Fruit fly (Drosophila melanogaster) whole organism, prepupa: ENCODE results near the gene dlp.

Source experiments
- Blimp-1 ChIP-seq: fragments of 200-800 bp; sonication (Bioruptor generic); optimal IDR thresholded peaks from 3 replicates; lab custom pipeline; 2017; ENCODE audit warnings: missing biosample characterization, missing genetic modification characterization, mild to moderate bottlenecking, moderate library complexity, missing genetic modification reagents
- CG10669 ChIP-seq: fragments of 200-800 bp; sonication (Bioruptor generic); optimal IDR thresholded peaks from 3 replicates; lab custom pipeline; 2018; ENCODE audit warnings: missing biosample characterization, mild to moderate bottlenecking, missing genetic modification characterization, moderate library complexity
- CG11762 ChIP-seq: fragments of 200-800 bp; sonication (Bioruptor generic); optimal IDR thresholded peaks from 3 replicates; lab custom pipeline; 2016; ENCODE audit warnings: missing biosample characterization, missing genetic modification characterization; ENCODE audit not compliant: insufficient read depth
- CG15336 ChIP-seq: fragments of 200-800 bp; sonication (Bioruptor generic); IDR thresholded peaks from 2 replicates; pipeline ENCODE4 v1.3.6; 2022; ENCODE audit warnings: missing biosample characterization, missing genetic modification characterization
- CG1621 ChIP-seq: fragments of 200-800 bp; sonication (Bioruptor generic); optimal IDR thresholded peaks from 3 replicates; lab custom pipeline; 2018; ENCODE audit warnings: missing biosample characterization, mild to moderate bottlenecking, missing genetic modification characterization
- CG31627 ChIP-seq: fragments of 200-800 bp; sonication (Bioruptor generic); optimal IDR thresholded peaks from 3 replicates; lab custom pipeline; 2016; ENCODE audit warnings: missing biosample characterization, missing genetic modification characterization
- CG32006 ChIP-seq: fragments of 200-800 bp; sonication (Bioruptor generic); optimal IDR thresholded peaks from 3 replicates; lab custom pipeline; 2017; ENCODE audit warnings: missing biosample characterization, mild to moderate bottlenecking, missing genetic modification characterization
- CG34406 ChIP-seq: fragments of 200-800 bp; sonication (Bioruptor generic); optimal IDR thresholded peaks from 3 replicates; lab custom pipeline; 2016; ENCODE audit warnings: missing biosample characterization, missing genetic modification characterization
- CG4318 ChIP-seq: fragments of 200-800 bp; sonication (Bioruptor generic); optimal IDR thresholded peaks from 3 replicates; lab custom pipeline; 2017; ENCODE audit warnings: missing biosample characterization, mild to moderate bottlenecking, missing genetic modification characterization
- CG6163 ChIP-seq: fragments of 200-800 bp; sonication (Bioruptor generic); IDR thresholded peaks from 3 replicates; pipeline ENCODE4 v1.3.6; 2022; ENCODE audit warnings: missing biosample characterization, missing genetic modification characterization
- CG6276 ChIP-seq: fragments of 200-800 bp; sonication (Bioruptor generic); optimal IDR thresholded peaks from 2 replicates; lab custom pipeline; 2017; ENCODE audit warnings: missing biosample characterization, mild to moderate bottlenecking, missing genetic modification characterization
- CG6792 ChIP-seq: fragments of 200-800 bp; sonication (Bioruptor generic); optimal IDR thresholded peaks from 3 replicates; lab custom pipeline; 2016; ENCODE audit warnings: missing biosample characterization, missing genetic modification characterization
- CG7368 ChIP-seq: fragments of 200-800 bp; sonication (Bioruptor generic); optimal IDR thresholded peaks from 3 replicates; lab custom pipeline; 2016; ENCODE audit warnings: missing biosample characterization, missing genetic modification characterization
- CG8119 ChIP-seq: fragments of 200-800 bp; sonication (Bioruptor generic); IDR thresholded peaks from 3 replicates; pipeline ENCODE4 v1.3.6; 2022; ENCODE audit warnings: missing biosample characterization, missing genetic modification characterization
- CG8319 ChIP-seq: fragments of 200-800 bp; sonication (Bioruptor generic); optimal IDR thresholded peaks from 3 replicates; lab custom pipeline; 2016; ENCODE audit warnings: missing biosample characterization, missing genetic modification characterization
- Eip78C ChIP-seq: fragments of 200-800 bp; sonication (Bioruptor generic); peaks from one replicate; lab custom pipeline; 2016; ENCODE audit warnings: missing biosample characterization, missing genetic modification characterization
- Ets21C ChIP-seq: fragments of 200-800 bp; sonication (Bioruptor generic); optimal IDR thresholded peaks from 3 replicates; lab custom pipeline; 2016; ENCODE audit warnings: missing biosample characterization, missing genetic modification characterization
- Hr38 ChIP-seq: sonication (Bioruptor generic); optimal IDR thresholded peaks from 2 replicates; lab custom pipeline; 2016; ENCODE audit warnings: missing biosample characterization, missing genetic modification characterization
- Hr39 ChIP-seq: fragments of 200-800 bp; sonication (Bioruptor generic); optimal IDR thresholded peaks from 2 replicates; lab custom pipeline; 2016; ENCODE audit warnings: missing biosample characterization, missing genetic modification characterization
- Hr4 ChIP-seq: fragments of 200-800 bp; sonication (Bioruptor generic); optimal IDR thresholded peaks from 3 replicates; lab custom pipeline; 2016; ENCODE audit warnings: missing biosample characterization, missing genetic modification characterization
- Lpt ChIP-seq: fragments of 200-800 bp; sonication (Bioruptor generic); optimal IDR thresholded peaks from 3 replicates; lab custom pipeline; 2016; ENCODE audit warnings: missing biosample characterization, missing genetic modification characterization
- Met ChIP-seq: fragments of 200-800 bp; sonication (Bioruptor generic); optimal IDR thresholded peaks from 3 replicates; lab custom pipeline; 2016; ENCODE audit warnings: missing biosample characterization, missing genetic modification characterization
- OdsH ChIP-seq: fragments of 200-800 bp; sonication (Bioruptor generic); optimal IDR thresholded peaks from 3 replicates; lab custom pipeline; 2016; ENCODE audit warnings: missing biosample characterization, missing genetic modification characterization
- Smox ChIP-seq: fragments of 200-800 bp; sonication (Bioruptor generic); optimal IDR thresholded peaks from 3 replicates; lab custom pipeline; 2016; ENCODE audit warnings: missing biosample characterization, missing genetic modification characterization
- Sox102F ChIP-seq: fragments of 200-800 bp; sonication (Bioruptor generic); optimal IDR thresholded peaks from 2 replicates; lab custom pipeline; 2016; ENCODE audit warnings: missing biosample characterization, mild to moderate bottlenecking, missing genetic modification characterization
- achi ChIP-seq: fragments of 200-800 bp; sonication (Bioruptor generic); optimal IDR thresholded peaks from 3 replicates; lab custom pipeline; 2016; ENCODE audit warnings: missing biosample characterization, missing genetic modification characterization
- acj6 ChIP-seq: fragments of 200-800 bp; sonication (Bioruptor generic); optimal IDR thresholded peaks from 3 replicates; lab custom pipeline; 2016; ENCODE audit warnings: missing biosample characterization, missing genetic modification characterization
- cyc ChIP-seq: fragments of 200-800 bp; sonication (Bioruptor generic); optimal IDR thresholded peaks from 3 replicates; lab custom pipeline; 2016; ENCODE audit warnings: missing biosample characterization, missing genetic modification characterization
- dac ChIP-seq: fragments of 200-800 bp; sonication (Bioruptor generic); optimal IDR thresholded peaks from 2 replicates; lab custom pipeline; 2017; ENCODE audit warnings: missing biosample characterization, mild to moderate bottlenecking, missing genetic modification characterization
- esn ChIP-seq: fragments of 200-800 bp; sonication (Bioruptor generic); optimal IDR thresholded peaks from 2 replicates; lab custom pipeline; 2016; ENCODE audit warnings: missing biosample characterization, mild to moderate bottlenecking, missing genetic modification characterization, moderate library complexity
- fd85E ChIP-seq: fragments of 200-800 bp; sonication (Bioruptor generic); optimal IDR thresholded peaks from 3 replicates; lab custom pipeline; 2016; ENCODE audit warnings: missing biosample characterization, missing genetic modification characterization
- lz ChIP-seq: fragments of 200-800 bp; sonication (Bioruptor generic); optimal IDR thresholded peaks from 3 replicates; lab custom pipeline; 2016; ENCODE audit warnings: missing biosample characterization, missing genetic modification characterization
- pdm3 ChIP-seq: fragments of 200-800 bp; sonication (Bioruptor generic); optimal IDR thresholded peaks from 3 replicates; lab custom pipeline; 2016; ENCODE audit warnings: missing biosample characterization, missing genetic modification characterization
- salr ChIP-seq, 2 experiments: fragments of 200-800 bp; sonication (Bioruptor generic); optimal IDR thresholded peaks; 3 replicates each; lab custom pipeline; 2016 to 2018; ENCODE audit warnings: missing biosample characterization in 2 of 2, missing genetic modification characterization in 2 of 2, mild to moderate bottlenecking in 1 of 2
- spab ChIP-seq: fragments of 200-800 bp; sonication (Bioruptor generic); optimal IDR thresholded peaks from 2 replicates; lab custom pipeline; 2017; ENCODE audit warnings: missing biosample characterization, mild to moderate bottlenecking, missing genetic modification characterization, missing genetic modification reagents
- svp ChIP-seq: fragments of 200-800 bp; sonication (Bioruptor generic); peaks from one replicate; lab custom pipeline; 2016; ENCODE audit warnings: missing biosample characterization, missing genetic modification characterization
- topi ChIP-seq: fragments of 200-800 bp; sonication (Bioruptor generic); optimal IDR thresholded peaks from 3 replicates; lab custom pipeline; 2016; ENCODE audit warnings: missing biosample characterization, missing genetic modification characterization

dlp gene

DNA sequence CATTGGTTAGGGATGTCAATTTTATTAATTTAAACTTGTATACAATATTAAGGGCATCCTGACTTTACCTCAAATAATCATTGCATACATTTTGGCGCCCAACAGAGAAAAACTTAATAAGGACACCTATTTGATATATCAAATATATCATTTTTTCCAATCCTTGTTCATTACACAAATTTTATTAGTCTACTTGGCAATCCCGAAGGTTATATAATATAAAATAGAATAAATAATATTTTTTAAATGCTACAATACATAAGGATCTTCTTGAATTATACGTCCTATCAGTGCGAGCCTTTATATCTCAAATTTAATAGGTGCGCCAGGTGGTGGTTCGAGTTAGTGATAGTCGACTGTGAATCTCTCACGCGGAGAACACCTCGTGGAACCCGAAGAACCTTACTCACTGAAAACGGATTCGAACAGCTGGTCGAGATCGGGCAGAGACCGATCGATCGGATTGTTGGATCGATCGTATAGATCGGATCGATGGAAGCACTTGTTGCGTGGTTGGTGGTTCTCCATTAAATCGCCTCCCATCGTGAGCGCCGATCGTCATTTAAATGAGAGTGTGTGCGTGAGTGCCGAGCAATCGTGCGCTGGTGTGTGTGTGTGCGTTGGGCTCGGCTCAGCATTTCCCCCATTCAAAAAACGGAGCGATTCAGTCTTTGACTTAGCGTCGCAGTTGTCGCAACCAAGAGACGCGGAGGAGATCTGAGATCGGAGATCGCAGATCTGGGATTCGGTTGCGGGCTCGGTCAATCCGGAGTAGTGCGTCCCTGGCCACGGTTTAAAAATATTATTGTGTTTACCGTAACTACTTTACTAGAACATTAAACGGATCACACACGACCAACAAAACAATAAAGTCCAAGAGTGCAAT is 18.4 kb upstream of the dlp start, which contains the start of gene shd (continued):
- peak; percentile 40; the same call in 1 of the 3 replicates for TF ChIP-seq CG6163 (GFP tag; lab: Robert Waterston, UW)
- TF ChIP-seq CG6276 (GFP tag; lab: Kevin White, UChicago) = peak; percentile 19
- peak; percentile 43 for TF ChIP-seq CG34406 (GFP tag; lab: Kevin White, UChicago)
- no peak for TF ChIP-seq Hr38 (GFP tag; lab: Kevin White, UChicago)
- TF ChIP-seq cyc (GFP tag; lab: Kevin White, UChicago) = peak; percentile 32
- TF ChIP-seq achi = peak; percentile 67
- no peak for TF ChIP-seq lz (GFP tag; lab: Kevin White, UChicago)
- TF ChIP-seq Blimp-1 (GFP tag; lab: Kevin White, UChicago) = peak; percentile 24
- TF ChIP-seq CG7368 = no peak
- TF ChIP-seq Lpt = no peak
- TF ChIP-seq dac (GFP tag; lab: Kevin White, UChicago) = no peak
- peak; percentile 21 for TF ChIP-seq spab
- peak; percentile 24 for TF ChIP-seq CG31627 (GFP tag; lab: Kevin White, UChicago)
- peak; percentile 62 for TF ChIP-seq OdsH
- no peak for TF ChIP-seq pdm3
- peak; percentile 33 for TF ChIP-seq Smox (GFP tag; lab: Kevin White, UChicago)
- TF ChIP-seq salr (GFP tag; optimal IDR thresholded peaks at IDR 0.05; lab: Kevin White, UChicago) = peak in 1 of 2 experiments; percentile 66
- TF ChIP-seq topi = peak; percentile 27
- TF ChIP-seq svp (GFP tag; lab: Kevin White, UChicago) = peak; percentile 82
- TF ChIP-seq CG8319 = no peak
- peak; percentile 37 for TF ChIP-seq CG10669 (GFP tag; lab: Kevin White, UChicago)
- TF ChIP-seq fd85E (GFP tag; lab: Kevin White, UChicago) = no peak

DNA sequence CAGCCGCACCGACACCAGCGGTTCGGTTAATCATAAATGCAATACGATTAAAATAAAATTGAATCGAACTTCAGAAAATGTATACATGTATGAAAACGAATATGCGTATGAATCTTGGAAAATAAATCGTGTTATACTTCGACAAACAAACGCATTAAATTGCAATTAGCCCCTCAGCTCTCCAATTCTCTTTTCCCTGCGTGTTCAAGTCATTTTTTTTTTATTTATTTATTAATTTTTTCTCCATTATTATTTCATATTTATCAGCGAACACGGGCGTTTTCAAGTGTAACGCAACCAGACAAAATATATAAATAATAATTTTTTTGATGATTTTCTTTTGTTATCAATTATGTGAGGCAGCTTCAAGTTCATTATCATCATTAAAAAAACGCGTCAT is 17.2 kb upstream of the dlp start:
- peak; percentile 6 for TF ChIP-seq lz (GFP tag; lab: Kevin White, UChicago)
- TF ChIP-seq svp (GFP tag; lab: Kevin White, UChicago) = peak; percentile 57
- TF ChIP-seq CG32006 = no peak
- TF ChIP-seq Ets21C = no peak
- peak; percentile 12 for TF ChIP-seq Hr39 (GFP tag; lab: Kevin White, UChicago)
- TF ChIP-seq acj6 (GFP tag; lab: Kevin White, UChicago) = peak; percentile 7
- peak; percentile 36 for TF ChIP-seq Met (GFP tag; lab: Kevin White, UChicago)
- TF ChIP-seq CG11762 (GFP tag; lab: Kevin White, UChicago) = no peak
- peak; percentile 32 for TF ChIP-seq Sox102F (GFP tag; lab: Kevin White, UChicago)
- peak; percentile 24 for TF ChIP-seq Eip78C (GFP tag; lab: Kevin White, UChicago)
- peak; percentile 29 for TF ChIP-seq esn (GFP tag; lab: Kevin White, UChicago)
- TF ChIP-seq Smox (GFP tag; lab: Kevin White, UChicago) = peak; percentile 24
- no peak for TF ChIP-seq CG6276 (GFP tag; lab: Kevin White, UChicago)

DNA sequence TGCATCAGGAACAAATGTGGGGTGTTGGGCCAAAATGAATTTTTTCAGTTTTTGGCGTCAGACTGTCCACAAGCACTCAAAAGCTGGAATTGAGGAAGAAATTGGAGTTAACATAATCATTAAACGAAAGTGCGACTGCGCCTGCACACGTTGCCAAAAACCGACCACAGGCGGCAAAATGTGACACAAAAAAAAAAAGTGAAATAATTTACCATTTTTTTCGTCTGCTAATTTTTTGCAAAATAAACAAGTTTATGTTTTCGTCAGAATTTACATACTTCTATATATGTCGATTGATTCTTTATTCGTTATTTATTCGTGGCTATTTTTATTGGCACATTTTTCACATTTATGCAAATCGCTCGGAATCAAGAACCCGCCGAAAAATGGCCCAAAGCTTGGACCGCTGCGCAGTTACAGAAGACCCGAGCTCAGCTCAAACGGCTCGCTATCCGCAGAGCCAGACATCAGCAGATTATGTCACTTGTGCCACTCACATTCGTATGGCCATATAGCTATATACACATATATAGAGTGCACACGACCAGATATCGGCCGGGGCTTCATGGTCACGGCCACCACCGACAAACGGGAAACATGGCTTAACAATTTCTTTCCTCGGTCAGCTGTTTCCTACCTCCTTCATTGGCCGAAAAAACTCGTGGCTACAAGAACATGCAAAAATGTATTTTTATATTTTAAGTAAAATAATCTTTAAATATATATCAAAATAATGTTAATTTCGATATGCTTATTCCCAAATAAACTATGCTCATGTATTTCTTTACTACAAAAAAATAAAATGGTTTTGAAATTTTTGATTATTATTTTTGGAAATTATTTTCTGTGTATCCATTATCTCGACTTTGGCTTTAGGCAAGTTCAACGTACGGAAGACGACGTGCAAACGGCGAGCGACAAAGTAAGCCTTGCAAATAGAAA is 16.0 kb upstream of the dlp start:
- TF ChIP-seq CG15336 (GFP tag; lab: Robert Waterston, UW) = peak; percentile 74
- peak; percentile 4 for TF ChIP-seq OdsH
- TF ChIP-seq achi = peak; percentile 35
- TF ChIP-seq CG6276 (GFP tag; lab: Kevin White, UChicago) = peak; percentile 33
- TF ChIP-seq CG6792 (GFP tag; lab: Kevin White, UChicago) = no peak
- peak; percentile 54; the same call in 2 of the 3 replicates for TF ChIP-seq CG8119 (GFP tag; lab: Robert Waterston, UW)
- TF ChIP-seq Hr4 (GFP tag; lab: Kevin White, UChicago) = peak; percentile 25
- TF ChIP-seq CG32006 = peak; percentile 67
- TF ChIP-seq CG31627 (GFP tag; lab: Kevin White, UChicago) = no peak
- TF ChIP-seq CG4318 (GFP tag; lab: Kevin White, UChicago) = peak; percentile 31
- no peak for TF ChIP-seq dac (GFP tag; lab: Kevin White, UChicago)
- TF ChIP-seq CG1621 (tag; lab: Kevin White, UChicago) = no peak
- TF ChIP-seq CG6163 (GFP tag; lab: Robert Waterston, UW) = 0 out of 3 replicates have a peak, but pooled peaks have one; percentile 40
